Worm (Caenorhabditis elegans): ENCODE measurements around the gene str-164.

The str-164 gene

DNA sequence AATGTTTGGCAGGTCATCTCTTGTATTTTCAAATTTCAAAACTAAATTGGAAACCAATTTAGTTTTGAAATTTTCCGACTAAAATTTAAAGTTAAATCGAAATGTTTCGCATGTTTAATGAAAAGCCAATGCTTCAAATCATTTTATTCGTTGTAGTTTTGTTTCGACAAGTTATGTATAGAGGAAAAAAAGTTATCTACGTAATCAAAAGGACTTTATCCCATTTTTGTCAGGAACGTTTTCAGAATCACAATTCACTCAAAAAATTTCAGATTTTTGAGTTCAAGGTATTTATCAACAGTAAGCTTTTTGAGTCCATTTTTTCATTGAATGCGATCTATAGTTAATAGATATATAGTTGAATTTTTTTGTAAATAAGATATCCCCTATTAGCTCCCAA lies 21.9 kb upstream of the str-164 start, which contains the start of gene str-168:
str-168 (plus strand) TSS at position 301 of the 400 bp plus-strand sequence.
- TF ChIP-seq mef-2 (tag; optimal IDR thresholded peaks at IDR 0.05) (no peak), lin-35 (GFP tag; optimal IDR thresholded peaks at IDR 0.05) (no peak), ztf-4 (tag; optimal IDR thresholded peaks at IDR 0.05) (no peak), nhr-71 (tag; optimal IDR thresholded peaks at IDR 0.05) (no peak), tlp-1 (tag; optimal IDR thresholded peaks at IDR 0.05) (no peak), snu-23 (GFP tag; optimal IDR thresholded peaks at IDR 0.05) (no peak), ceh-90 (tag; optimal IDR thresholded peaks at IDR 0.05) (no peak), ceh-88 (GFP tag; IDR thresholded peaks at IDR 0.05) (no peak), nhr-20 (tag; optimal IDR thresholded peaks at IDR 0.05) (no peak), nhr-28 (tag; optimal IDR thresholded peaks at IDR 0.05) (no peak)

DNA sequence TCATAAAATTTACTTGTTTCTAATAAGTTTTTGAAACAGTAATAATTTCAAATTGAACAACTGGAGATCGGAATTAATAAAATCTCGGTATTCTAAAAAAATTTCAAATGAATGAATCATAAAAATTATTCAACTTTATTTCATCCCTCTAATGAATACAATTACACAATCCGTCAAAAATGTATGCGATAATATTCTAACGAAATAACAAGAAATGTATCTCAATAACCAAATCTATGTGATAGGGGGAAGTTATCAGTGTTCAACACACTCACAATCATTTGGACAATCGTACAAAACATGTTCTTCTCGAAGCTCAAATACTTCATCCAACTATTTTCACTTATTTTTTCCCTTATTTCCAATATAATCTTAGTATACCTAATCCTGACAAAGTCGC lies 18.9 kb upstream of the str-164 start, which contains the start of gene Y9C9A.5:
Y9C9A.5 (plus strand) TSS at position 301 of the 400 bp plus-strand sequence.
- TF ChIP-seq nhr-11 (tag; optimal IDR thresholded peaks at IDR 0.05): no peak
- no peak for TF ChIP-seq mef-2 (tag; optimal IDR thresholded peaks at IDR 0.05)
- no peak for TF ChIP-seq blmp-1 (tag; optimal IDR thresholded peaks at IDR 0.05)
- TF ChIP-seq ces-1 (GFP tag; optimal IDR thresholded peaks at IDR 0.05): no peak
- TF ChIP-seq pax-3 (tag; optimal IDR thresholded peaks at IDR 0.05): no peak
- TF ChIP-seq ceh-82 (tag; optimal IDR thresholded peaks at IDR 0.05): no peak
- TF ChIP-seq lin-35 (GFP tag; optimal IDR thresholded peaks at IDR 0.05): no peak
- TF ChIP-seq unc-130 (tag; optimal IDR thresholded peaks at IDR 0.05): no peak

DNA sequence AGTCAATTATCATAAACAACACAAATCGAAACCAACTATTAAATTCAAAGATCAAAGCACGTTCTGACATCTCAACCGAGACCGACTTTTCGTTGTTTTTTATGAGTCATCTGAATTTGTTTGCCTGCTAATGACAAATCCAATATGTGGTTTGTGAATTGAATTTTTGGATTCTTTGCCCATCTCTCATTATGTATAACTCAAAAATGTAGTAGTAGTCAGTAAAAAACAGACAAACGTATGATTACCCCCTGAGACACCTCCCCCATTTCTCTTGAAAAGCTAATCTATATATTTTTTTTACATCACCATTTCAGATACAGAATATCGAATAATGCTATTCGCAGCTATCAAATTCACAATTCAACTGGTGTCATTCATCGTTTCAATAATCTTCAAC lies 14.8 kb upstream of the str-164 start, which contains the start of gene str-169:
str-169 (plus strand) TSS at position 301 of the 400 bp plus-strand sequence.
- TF ChIP-seq sox-4 (tag; optimal IDR thresholded peaks at IDR 0.05): no peak
- peak; percentile 17 for TF ChIP-seq fkh-8 (tag; optimal IDR thresholded peaks at IDR 0.05)

DNA sequence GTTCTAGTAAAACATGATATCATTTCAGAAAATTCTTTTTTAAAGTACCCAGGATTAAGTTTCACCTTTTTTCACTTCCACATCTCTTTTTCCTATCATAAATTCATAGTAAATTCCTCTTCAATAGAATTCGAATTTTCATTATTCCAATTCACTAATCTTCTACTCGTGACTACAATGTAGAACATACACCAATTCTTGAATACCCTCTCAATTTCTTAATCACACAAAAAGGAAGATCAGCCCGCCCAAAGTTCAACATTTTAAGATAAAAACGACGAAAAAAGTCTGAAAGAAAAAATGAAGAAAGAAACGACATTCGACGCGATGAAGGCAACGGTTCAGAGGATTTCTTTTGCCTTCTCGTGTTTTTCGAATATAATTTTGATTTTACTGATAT lies 6.6 kb upstream of the str-164 start, which contains the start of gene str-163:
str-163 (plus strand) TSS at position 301 of the 400 bp plus-strand sequence.
- TF ChIP-seq mep-1 (tag; optimal IDR thresholded peaks at IDR 0.05) (no peak), fkh-10 (GFP tag; optimal IDR thresholded peaks at IDR 0.05) (no peak), pax-3 (tag; optimal IDR thresholded peaks at IDR 0.05) (peak; percentile 39), zag-1 (tag; optimal IDR thresholded peaks at IDR 0.05) (no peak), sox-4 (tag; optimal IDR thresholded peaks at IDR 0.05) (peak; percentile 44), nhr-47 (tag; optimal IDR thresholded peaks at IDR 0.05) (no peak), hpl-2 (GFP tag; optimal IDR thresholded peaks at IDR 0.05) (no peak), dsc-1 (tag; optimal IDR thresholded peaks at IDR 0.05) (peak; percentile 55), C34B4.2 (tag; optimal IDR thresholded peaks at IDR 0.05) (no peak), fkh-8 (tag; optimal IDR thresholded peaks at IDR 0.05) (peak; percentile 39)

DNA sequence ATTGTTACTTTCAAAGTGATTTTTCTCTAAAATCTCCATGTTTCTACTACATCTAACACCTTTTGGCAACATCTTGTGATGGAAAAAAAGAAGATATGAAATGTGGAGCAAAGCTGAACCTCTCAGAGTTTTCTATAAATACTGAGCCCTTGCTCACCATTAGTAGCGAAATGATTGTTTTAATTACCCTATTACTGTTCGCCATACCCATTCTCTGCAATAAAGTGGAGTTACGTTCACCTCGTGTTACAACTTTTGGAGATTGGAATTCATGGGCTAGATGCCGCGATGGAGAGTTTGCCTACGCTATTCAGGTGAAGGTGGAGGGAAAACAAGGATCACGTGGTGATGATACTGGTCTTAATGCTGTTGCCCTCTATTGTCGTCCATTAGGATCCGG lies 3.3 kb downstream of the str-164 start, which contains the start of gene txt-3:
txt-3 (plus strand) TSS at position 125 of the 400 bp plus-strand sequence.
- TF ChIP-seq nhr-77 (tag; optimal IDR thresholded peaks at IDR 0.05): no peak

DNA sequence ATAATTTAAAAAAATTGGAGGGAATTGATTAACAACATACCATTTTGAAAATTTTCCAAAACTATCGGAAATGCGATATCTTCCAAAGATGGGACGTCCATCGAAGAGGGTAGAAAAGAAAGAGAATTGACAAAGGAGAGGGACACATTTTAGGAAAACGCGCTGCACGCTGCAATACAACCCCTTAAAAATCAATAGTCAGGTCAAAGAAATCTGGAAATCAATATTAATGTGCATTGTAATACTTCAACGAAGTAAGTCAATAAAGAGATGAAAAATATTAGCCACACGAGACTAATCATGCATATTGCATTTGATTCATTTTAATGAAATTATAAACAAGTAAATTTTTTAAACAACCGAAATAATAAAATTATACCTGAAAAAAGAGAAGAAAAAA lies 8.9 kb downstream of the str-164 start, which contains the start of gene Y9C9A.13:
Y9C9A.13 (minus strand) TSS at position 101 of the 400 bp plus-strand sequence.
- TF ChIP-seq pag-3 (tag; optimal IDR thresholded peaks at IDR 0.05; ENCODE audit: borderline replicate concordance, insufficient read depth) (no peak), mdl-1 (tag; optimal IDR thresholded peaks at IDR 0.05) (no peak), unc-30 (tag; optimal IDR thresholded peaks at IDR 0.05) (no peak), fkh-4 (tag; optimal IDR thresholded peaks at IDR 0.05; ENCODE audit: borderline replicate concordance) (no peak), swsn-7 (tag; optimal IDR thresholded peaks at IDR 0.05) (no peak), zag-1 (tag; optimal IDR thresholded peaks at IDR 0.05) (no peak), efl-1 (optimal IDR thresholded peaks at IDR 0.05) (no peak), efl-1 (GFP tag; optimal IDR thresholded peaks at IDR 0.05 in 1 of 2) (no peak), nhr-11 (tag; optimal IDR thresholded peaks at IDR 0.05) (no peak), tbx-2 (tag; optimal IDR thresholded peaks at IDR 0.05) (no peak), ceh-82 (tag; optimal IDR thresholded peaks at IDR 0.05) (no peak), snu-23 (GFP tag; optimal IDR thresholded peaks at IDR 0.05) (no peak)

All from whole organism, L1 larva.